Worm (Caenorhabditis elegans) whole organism, L4 larva: ENCODE measurements around the gene apc-2.

Experiments
- ama-1 ChIP-seq: fragments of 150-350 bp; optimal IDR thresholded peaks from 2 replicates; lab custom pipeline; 2014; ENCODE audit warnings: inconsistent platforms, mixed read lengths
- ces-1 ChIP-seq: fragments of 150-350 bp; sonication (generic microtip); optimal IDR thresholded peaks from 4 replicates; lab custom pipeline; 2014; ENCODE audit warnings: missing biosample characterization, missing genetic modification reagents, missing genetic modification characterization
- lin-13 ChIP-seq: fragments of 150-350 bp; optimal IDR thresholded peaks from 2 replicates; lab custom pipeline; 2014; ENCODE audit warnings: missing biosample characterization, missing genetic modification reagents, missing genetic modification characterization
- lin-15B ChIP-seq: fragments of 150-350 bp; sonication (generic microtip); optimal IDR thresholded peaks from 3 replicates; lab custom pipeline; 2014; ENCODE audit warnings: missing biosample characterization, missing genetic modification characterization
- lsy-2 ChIP-seq, 2 experiments: fragments of 150-350 bp in 1 of 2; sonication (generic microtip) in 1 of 2; optimal IDR thresholded peaks; 2 replicates each; lab custom pipeline; 2014 to 2017; ENCODE audit warnings: missing biosample characterization in 2 of 2, missing genetic modification characterization in 2 of 2
- nhr-10 ChIP-seq: fragments of 150-350 bp; optimal IDR thresholded peaks from 2 replicates; lab custom pipeline; 2014; ENCODE audit warnings: missing biosample characterization, missing genetic modification characterization
- nhr-42 ChIP-seq: fragments of 200-800 bp; sonication (Bioruptor generic); IDR thresholded peaks from 2 replicates; pipeline ENCODE4 v1.3.6; 2022; ENCODE audit warnings: missing genetic modification characterization, missing compliant biosample characterization
- tag-97 ChIP-seq: fragments of 200-800 bp; sonication (Bioruptor generic); IDR thresholded peaks from 2 replicates; pipeline ENCODE4 v1.3.6; 2022; ENCODE audit warnings: missing genetic modification characterization, missing compliant biosample characterization

- TF ChIP-seq ces-1 (GFP tag; lab: Kevin White, UChicago) (no peak), nhr-10 (tag; lab: Kevin White, UChicago) (no peak), ama-1 (lab: Kevin White, UChicago) (no peak), nhr-42 (no peak), lin-13 (GFP tag; lab: Kevin White, UChicago) (no peak), tag-97 (GFP tag; lab: Robert Waterston, UW) (no peak), lin-15B (no peak), lsy-2 (tag; optimal IDR thresholded peaks at IDR 0.05; lab: Kevin White, UChicago) (no peak)
Measured at ce11 chrIII:8115877-8116276, 35.4 kb downstream of the apc-2 start.
